Worm (Caenorhabditis elegans) whole organism, L3 larva: ENCODE results near the gene fbxa-60.

ENCODE experiments used
- fos-1 ChIP-seq: fragments of 150-350 bp; optimal IDR thresholded peaks from 2 replicates; lab custom pipeline; 2014; ENCODE audit warnings: missing biosample characterization, missing genetic modification characterization
- unc-39 ChIP-seq: sonication (generic microtip); optimal IDR thresholded peaks from 4 replicates; lab custom pipeline; 2017; ENCODE audit warnings: missing biosample characterization, missing genetic modification characterization
- zag-1 ChIP-seq: fragments of 150-350 bp; optimal IDR thresholded peaks from 2 replicates; lab custom pipeline; 2014; ENCODE audit warnings: missing biosample characterization, missing genetic modification characterization

ce11 chrIII:900134-900533 is 46.0 kb downstream of the fbxa-60 start:
- no peak for TF ChIP-seq unc-39 (tag; lab: Kevin White, UChicago)
- TF ChIP-seq fos-1 (tag; lab: Kevin White, UChicago), result no peak
- TF ChIP-seq zag-1 (tag; lab: Kevin White, UChicago), result no peak
